Worm (Caenorhabditis elegans): ENCODE measurements around the gene F47E1.1.
A peak's percentile ranks its signal among the peaks of the same experiment; 100 is the strongest.

Gene F47E1.1

DNA sequence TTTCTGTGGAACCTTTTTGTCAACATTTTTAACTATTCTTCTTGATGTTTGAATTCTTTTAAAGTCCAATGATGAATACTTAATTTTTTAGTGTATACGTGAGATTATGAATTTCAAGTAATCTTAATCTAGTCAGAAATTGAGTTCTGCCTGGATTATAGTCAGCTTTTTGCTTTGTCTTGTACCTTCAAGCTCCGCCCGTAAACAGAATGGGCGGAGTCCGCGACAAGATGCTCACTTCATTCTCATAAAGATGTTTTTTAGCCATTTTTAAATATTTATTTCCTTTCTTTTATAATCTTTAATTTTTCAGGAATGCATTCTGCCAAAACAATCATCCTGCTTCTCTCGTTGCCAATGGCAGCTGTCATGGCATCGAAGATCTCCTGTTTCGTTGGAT, at the start of gene F47E1.1:
Gene F47E1.1, plus strand, starts transcription at position 301 of the 400 bp plus-strand sequence.
- no peak for TF ChIP-seq pros-1 (tag; optimal IDR thresholded peaks at IDR 0.05)
- TF ChIP-seq pha-4 (tag; optimal IDR thresholded peaks at IDR 0.05), result no peak
- TF ChIP-seq unc-3 (GFP tag; conservative IDR thresholded peaks at IDR 0.05), result no peak
- TF ChIP-seq unc-3 (tag; optimal IDR thresholded peaks at IDR 0.05), result no peak

DNA sequence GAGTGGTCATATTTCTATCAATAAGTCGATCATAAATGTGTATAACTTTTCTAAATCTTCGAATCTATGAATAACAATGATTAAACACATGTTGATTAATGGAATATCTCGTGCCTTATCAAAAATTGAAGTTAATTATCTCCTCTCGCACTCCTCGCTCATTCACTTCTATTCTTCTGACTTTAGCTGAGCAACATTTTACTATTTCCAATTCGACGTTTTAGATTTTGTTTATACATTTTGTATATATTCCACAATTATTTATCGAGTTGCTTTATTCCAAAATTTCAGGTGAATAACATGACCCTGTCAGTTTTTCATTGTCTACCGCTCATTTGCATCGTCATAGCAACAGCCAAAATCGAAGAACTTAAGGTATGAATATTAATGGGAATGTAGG, 49.7 kb upstream of the F47E1.1 start, which contains the start of gene T25B6.3:
Gene T25B6.3, plus strand, starts transcription at position 301 of the 400 bp plus-strand sequence.
- TF ChIP-seq T23F11.4 (GFP tag; optimal IDR thresholded peaks at IDR 0.05) (no peak), elt-2 (tag; optimal IDR thresholded peaks at IDR 0.05) (no peak), pha-4 (tag; optimal IDR thresholded peaks at IDR 0.05) (no peak), ztf-16 (tag; optimal IDR thresholded peaks at IDR 0.05) (no peak), pqm-1 (tag; optimal IDR thresholded peaks at IDR 0.05) (no peak), ceh-22 (tag; optimal IDR thresholded peaks at IDR 0.05) (no peak), ceh-45 (GFP tag; IDR thresholded peaks at IDR 0.05) (no peak), nhr-232 (tag; optimal IDR thresholded peaks at IDR 0.05) (no peak), pag-3 (tag; optimal IDR thresholded peaks at IDR 0.05; ENCODE audit: borderline replicate concordance) (no peak), tbx-7 (tag; optimal IDR thresholded peaks at IDR 0.05) (no peak), hlh-6 (tag; optimal IDR thresholded peaks at IDR 0.05) (no peak), ceh-24 (tag; optimal IDR thresholded peaks at IDR 0.05) (no peak)

DNA sequence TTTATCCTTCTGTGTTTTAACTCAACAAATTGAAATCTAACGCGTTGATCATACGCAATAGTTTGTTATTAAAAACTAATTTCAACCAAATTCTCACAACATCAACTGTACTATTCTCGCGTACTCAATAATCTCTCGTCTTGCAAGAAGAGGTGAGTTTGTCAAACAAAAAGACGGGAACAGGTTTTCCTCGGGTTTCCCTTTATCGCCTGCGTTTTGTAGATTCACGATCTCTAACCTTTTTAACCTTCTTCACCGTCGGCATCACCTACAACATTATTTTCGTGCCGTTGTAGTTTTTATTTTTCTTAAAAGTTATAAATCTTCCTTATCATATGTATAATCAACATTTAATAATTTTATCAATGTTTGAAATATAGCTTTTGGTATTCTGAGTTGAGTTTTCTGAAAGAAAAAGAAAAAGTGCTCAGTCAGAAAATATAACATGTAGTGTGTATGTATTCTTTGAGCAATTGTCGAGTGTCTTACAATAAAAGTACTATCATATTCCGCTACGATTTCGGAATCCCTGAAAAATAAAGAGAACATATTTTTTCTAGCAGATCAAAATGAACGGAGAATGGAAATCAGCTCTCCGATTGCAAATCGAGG, 48.0 kb upstream of the F47E1.1 start, which contains the start of gene snf-12:
Gene snf-12, plus strand, starts transcription at position 562 of the 612 bp plus-strand sequence.
- TF ChIP-seq npax-4 (tag; optimal IDR thresholded peaks at IDR 0.05) (no peak), pha-2 (tag; optimal IDR thresholded peaks at IDR 0.05) (no peak), sox-4 (tag; optimal IDR thresholded peaks at IDR 0.05) (no peak), rnt-1 (tag; optimal IDR thresholded peaks at IDR 0.05) (no peak), gmeb-2 (tag; optimal IDR thresholded peaks at IDR 0.05) (no peak), K02D7.2 (tag; optimal IDR thresholded peaks at IDR 0.05) (no peak), ceh-45 (GFP tag; IDR thresholded peaks at IDR 0.05) (no peak), hlh-8 (tag; optimal IDR thresholded peaks at IDR 0.05) (no peak), hlh-13 (GFP tag; optimal IDR thresholded peaks at IDR 0.05) (no peak), ceh-22 (tag; optimal IDR thresholded peaks at IDR 0.05) (no peak), ceh-18 (tag; optimal IDR thresholded peaks at IDR 0.05) (no peak)

DNA sequence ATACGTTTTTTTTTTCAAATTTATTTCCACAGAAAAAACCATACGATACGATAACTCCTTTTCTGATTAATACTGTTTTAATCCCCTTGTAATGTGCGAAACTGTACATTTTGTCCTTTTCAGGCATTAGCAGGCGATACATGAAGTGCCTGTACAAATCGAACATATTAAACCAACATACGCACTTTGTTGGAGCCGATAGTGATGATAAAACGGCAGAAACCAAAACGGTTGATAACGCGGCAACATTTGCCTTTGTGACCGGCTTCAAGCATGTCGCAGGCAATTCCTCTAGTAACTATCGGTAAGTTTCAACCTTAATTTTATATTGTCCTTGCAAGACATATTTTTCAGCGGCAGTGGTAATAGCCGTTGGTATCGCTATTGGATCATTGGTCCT, 42.7 kb upstream of the F47E1.1 start, which contains the start of gene nep-22:
Gene nep-22, plus strand, starts transcription at position 245 of the 400 bp plus-strand sequence.
- TF ChIP-seq elt-2 (tag; optimal IDR thresholded peaks at IDR 0.05), result peak; percentile 18
- no peak for TF ChIP-seq ahr-1 (tag; optimal IDR thresholded peaks at IDR 0.05)
- no peak for TF ChIP-seq ceh-31 (tag; optimal IDR thresholded peaks at IDR 0.05)

DNA sequence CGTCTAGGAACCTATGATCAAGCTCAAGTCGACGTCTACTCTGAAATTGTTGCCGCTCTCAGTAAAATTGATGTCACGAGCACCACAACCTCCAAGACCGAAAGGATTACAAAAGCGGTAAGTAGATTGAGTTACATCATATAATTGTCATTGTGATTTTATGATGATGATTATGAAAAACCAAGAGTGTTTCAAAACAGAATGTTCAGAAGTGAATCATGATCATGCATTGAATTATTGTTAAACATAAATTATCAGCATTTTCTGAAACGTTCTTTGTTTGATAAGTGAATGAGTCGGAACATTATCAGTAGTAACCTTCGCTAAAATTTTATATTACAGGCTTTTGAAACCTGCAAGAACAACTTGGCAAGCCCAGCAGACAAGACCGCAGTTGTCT, 41.8 kb upstream of the F47E1.1 start:
- TF ChIP-seq pax-1 (tag; optimal IDR thresholded peaks at IDR 0.05), result no peak
- TF ChIP-seq tbx-7 (tag; optimal IDR thresholded peaks at IDR 0.05), result no peak
- TF ChIP-seq lim-6 (tag; optimal IDR thresholded peaks at IDR 0.05), result no peak
- TF ChIP-seq ceh-6 (GFP tag; optimal IDR thresholded peaks at IDR 0.05), result no peak
- no peak for TF ChIP-seq ceh-14 (tag; optimal IDR thresholded peaks at IDR 0.05)
- no peak for TF ChIP-seq madf-2 (tag; optimal IDR thresholded peaks at IDR 0.05)
- no peak for TF ChIP-seq K02D7.2 (tag; optimal IDR thresholded peaks at IDR 0.05)
- TF ChIP-seq ceh-31 (tag; optimal IDR thresholded peaks at IDR 0.05), result no peak
- no peak for TF ChIP-seq T23F11.4 (GFP tag; optimal IDR thresholded peaks at IDR 0.05)
- no peak for TF ChIP-seq Y22D7AL.16 (tag; optimal IDR thresholded peaks at IDR 0.05)
- TF ChIP-seq pag-3 (tag; optimal IDR thresholded peaks at IDR 0.05; ENCODE audit: borderline replicate concordance), result no peak
- TF ChIP-seq dmd-4 (tag; optimal IDR thresholded peaks at IDR 0.05; ENCODE audit: borderline replicate concordance), result no peak
- TF ChIP-seq gmeb-2 (tag; optimal IDR thresholded peaks at IDR 0.05), result no peak
- no peak for TF ChIP-seq sox-4 (tag; optimal IDR thresholded peaks at IDR 0.05)
- TF ChIP-seq fkh-10 (GFP tag; optimal IDR thresholded peaks at IDR 0.05), result no peak
